Fruit fly (Drosophila melanogaster) whole organism, embryonic: Measurements from ENCODE around the gene cue.

Experiments used
- Aef1 ChIP-seq: fragments of 200-800 bp; sonication (Bioruptor generic); IDR thresholded peaks from 3 replicates; pipeline ENCODE4 v1.3.6; 2022; ENCODE audit warnings: missing biosample characterization, missing genetic modification characterization
- Blimp-1 ChIP-seq: fragments of 200-800 bp; sonication (Bioruptor generic); optimal IDR thresholded peaks from 3 replicates; lab custom pipeline; 2018; ENCODE audit warnings: missing biosample characterization, missing genetic modification characterization, mild to moderate bottlenecking, moderate library complexity, missing genetic modification reagents
- C15 ChIP-seq: fragments of 200-800 bp; sonication (Bioruptor generic); IDR thresholded peaks from 3 replicates; pipeline ENCODE4 v1.3.6; 2022; ENCODE audit warnings: missing biosample characterization, missing genetic modification characterization
- CG10431 ChIP-seq: fragments of 200-800 bp; sonication (Bioruptor generic); optimal IDR thresholded peaks from 3 replicates; lab custom pipeline; 2018; ENCODE audit warnings: missing biosample characterization, mild to moderate bottlenecking, missing genetic modification characterization
- CG10979 ChIP-seq: fragments of 200-800 bp; sonication (Bioruptor generic); optimal IDR thresholded peaks from 2 replicates; lab custom pipeline; 2018; ENCODE audit warnings: missing biosample characterization, mild to moderate bottlenecking, missing genetic modification characterization, moderate library complexity
- CG12071 ChIP-seq: fragments of 200-800 bp; sonication (Bioruptor generic); optimal IDR thresholded peaks from 3 replicates; lab custom pipeline; 2018; ENCODE audit warnings: missing biosample characterization, mild to moderate bottlenecking, missing genetic modification characterization
- CG12155 ChIP-seq: fragments of 200-800 bp; sonication (Bioruptor generic); optimal IDR thresholded peaks from 3 replicates; lab custom pipeline; 2016; ENCODE audit warnings: missing biosample characterization, missing genetic modification characterization
- CG12236 ChIP-seq: fragments of 200-800 bp; sonication (Bioruptor generic); optimal IDR thresholded peaks from 2 replicates; lab custom pipeline; 2016; ENCODE audit warnings: missing biosample characterization, missing genetic modification characterization
- CG15479 ChIP-seq: fragments of 200-800 bp; sonication (Bioruptor generic); optimal IDR thresholded peaks from 3 replicates; lab custom pipeline; 2019; ENCODE audit warnings: missing biosample characterization, mild to moderate bottlenecking, missing genetic modification characterization, moderate library complexity
- CG17802 ChIP-seq: fragments of 200-800 bp; sonication (Bioruptor generic); optimal IDR thresholded peaks from 2 replicates; lab custom pipeline; 2018; ENCODE audit warnings: missing biosample characterization, mild to moderate bottlenecking, missing genetic modification characterization, moderate library complexity
- CG18599 ChIP-seq: fragments of 200-800 bp; sonication (Bioruptor generic); optimal IDR thresholded peaks from 3 replicates; lab custom pipeline; 2017; ENCODE audit warnings: missing biosample characterization, missing genetic modification characterization, mild to moderate bottlenecking, moderate library complexity, missing genetic modification reagents
- CG31224 ChIP-seq: fragments of 200-800 bp; sonication (Bioruptor generic); IDR thresholded peaks from 2 replicates; pipeline ENCODE4 v1.3.6; 2022; ENCODE audit warnings: missing biosample characterization, missing genetic modification characterization
- CG4328 ChIP-seq: fragments of 200-800 bp; sonication (Bioruptor generic); optimal IDR thresholded peaks from 3 replicates; lab custom pipeline; 2017; ENCODE audit warnings: missing biosample characterization, missing genetic modification reagents, missing genetic modification characterization
- CG6272 ChIP-seq: fragments of 200-800 bp; sonication (Bioruptor generic); IDR thresholded peaks from 2 replicates; pipeline ENCODE4 v1.3.6; 2022; ENCODE audit warnings: missing biosample characterization, missing genetic modification characterization
- CG6683 ChIP-seq: fragments of 200-800 bp; sonication (Bioruptor generic); optimal IDR thresholded peaks from 2 replicates; lab custom pipeline; 2017; ENCODE audit warnings: missing biosample characterization, mild to moderate bottlenecking, missing genetic modification characterization, missing genetic modification reagents
- CG6854 ChIP-seq: fragments of 200-800 bp; sonication (Bioruptor generic); optimal IDR thresholded peaks from 3 replicates; lab custom pipeline; 2017; ENCODE audit warnings: missing biosample characterization, mild to moderate bottlenecking, missing genetic modification characterization
- CG7928 ChIP-seq: fragments of 200-800 bp; sonication (Bioruptor generic); optimal IDR thresholded peaks from 2 replicates; lab custom pipeline; 2017; ENCODE audit warnings: missing biosample characterization, mild to moderate bottlenecking, missing genetic modification characterization
- CG9215 ChIP-seq: fragments of 200-800 bp; sonication (Bioruptor generic); IDR thresholded peaks from 2 replicates; pipeline ENCODE4 v1.3.6; 2022; ENCODE audit warnings: missing biosample characterization, missing genetic modification characterization
- CG9437 ChIP-seq: fragments of 200-800 bp; sonication (Bioruptor generic); optimal IDR thresholded peaks from 2 replicates; lab custom pipeline; 2018; ENCODE audit warnings: missing biosample characterization, mild to moderate bottlenecking, missing genetic modification characterization
- D19A ChIP-seq: fragments of 200-800 bp; optimal IDR thresholded peaks from 3 replicates; lab custom pipeline; 2019; ENCODE audit warnings: missing biosample characterization, mild to moderate bottlenecking, missing genetic modification characterization, moderate library complexity
- Dad ChIP-seq: fragments of 200-800 bp; sonication (Bioruptor generic); optimal IDR thresholded peaks from 3 replicates; lab custom pipeline; 2016; ENCODE audit warnings: missing biosample characterization, missing genetic modification characterization
- Dip2 ChIP-seq: fragments of 200-800 bp; sonication (Bioruptor generic); IDR thresholded peaks from 2 replicates; pipeline ENCODE4 v1.3.6; 2022; ENCODE audit warnings: missing biosample characterization, missing genetic modification characterization
- Drgx ChIP-seq: fragments of 200-800 bp; sonication (Bioruptor generic); IDR thresholded peaks from 2 replicates; pipeline ENCODE4 v1.3.6; 2022; ENCODE audit warnings: missing biosample characterization, missing genetic modification characterization
- Fer2 ChIP-seq: fragments of 200-800 bp; sonication (Bioruptor generic); optimal IDR thresholded peaks from 2 replicates; lab custom pipeline; 2018; ENCODE audit warnings: missing biosample characterization, mild to moderate bottlenecking, missing genetic modification characterization, moderate library complexity
- HHEX ChIP-seq: fragments of 200-800 bp; sonication (Bioruptor generic); optimal IDR thresholded peaks from 3 replicates; lab custom pipeline; 2017; ENCODE audit warnings: missing biosample characterization, mild to moderate bottlenecking, missing genetic modification characterization, missing genetic modification reagents
- HLH3B ChIP-seq: fragments of 200-800 bp; sonication (Bioruptor generic); IDR thresholded peaks from 2 replicates; pipeline ENCODE4 v1.3.6; 2022; ENCODE audit warnings: missing biosample characterization, missing genetic modification characterization
- HLHmδ ChIP-seq: fragments of 200-800 bp; sonication (Bioruptor generic); optimal IDR thresholded peaks from 2 replicates; lab custom pipeline; 2018; ENCODE audit warnings: missing biosample characterization, mild to moderate bottlenecking, missing genetic modification characterization, moderate library complexity
- Hmr ChIP-seq: fragments of 200-800 bp; sonication (Bioruptor generic); optimal IDR thresholded peaks from 3 replicates; lab custom pipeline; 2017; ENCODE audit warnings: mild to moderate bottlenecking, missing biosample characterization, missing genetic modification reagents, missing genetic modification characterization
- Hr78 ChIP-seq, 2 experiments: fragments of 200-800 bp in 1 of 2; fragments of >200 bp in 1 of 2; sonication (Bioruptor generic) in 1 of 2; optimal IDR thresholded peaks; 2 replicates each; lab custom pipeline; 2017 to 2019; ENCODE audit warnings: missing biosample characterization in 2 of 2, missing genetic modification characterization in 2 of 2, mild to moderate bottlenecking in 1 of 2, moderate library complexity in 1 of 2
- Lim3 ChIP-seq: fragments of 200-800 bp; sonication (Bioruptor generic); IDR thresholded peaks from 2 replicates; pipeline ENCODE4 v1.3.6; 2022; ENCODE audit warnings: missing biosample characterization, missing genetic modification characterization
- Mad ChIP-seq: fragments of 200-800 bp; sonication (Bioruptor generic); optimal IDR thresholded peaks from 2 replicates; lab custom pipeline; 2016; ENCODE audit warnings: missing biosample characterization, missing genetic modification characterization
- Mrtf ChIP-seq: fragments of 200-800 bp; sonication (Bioruptor generic); IDR thresholded peaks from 3 replicates; pipeline ENCODE4 v1.3.6; 2022; ENCODE audit warnings: missing biosample characterization, missing genetic modification characterization
- NFAT ChIP-seq: fragments of 200-800 bp; sonication (Bioruptor generic); IDR thresholded peaks from 2 replicates; pipeline ENCODE4 v1.3.6; 2022; ENCODE audit warnings: missing biosample characterization, missing genetic modification characterization
- PHDP ChIP-seq: fragments of 200-800 bp; sonication (Bioruptor generic); optimal IDR thresholded peaks from 3 replicates; lab custom pipeline; 2018; ENCODE audit warnings: missing biosample characterization, mild to moderate bottlenecking, missing genetic modification characterization, moderate library complexity
- Sry-δ ChIP-seq: fragments of 200-800 bp; sonication (Bioruptor generic); optimal IDR thresholded peaks from 2 replicates; lab custom pipeline; 2016; ENCODE audit warnings: missing biosample characterization, missing genetic modification characterization
- ara ChIP-seq: fragments of 200-800 bp; sonication (Bioruptor generic); IDR thresholded peaks from 2 replicates; pipeline ENCODE4 v1.3.6; 2022; ENCODE audit warnings: missing biosample characterization, missing genetic modification characterization
- az2 ChIP-seq: fragments of 200-800 bp; sonication (Bioruptor generic); optimal IDR thresholded peaks from 3 replicates; lab custom pipeline; 2016; ENCODE audit warnings: missing biosample characterization, missing genetic modification characterization
- cg ChIP-seq: fragments of 200-800 bp; sonication (Bioruptor generic); optimal IDR thresholded peaks from 3 replicates; lab custom pipeline; 2019; ENCODE audit warnings: missing biosample characterization, mild to moderate bottlenecking, missing genetic modification characterization, moderate library complexity
- crc ChIP-seq: fragments of 200-800 bp; sonication (Bioruptor generic); optimal IDR thresholded peaks from 2 replicates; lab custom pipeline; 2016; ENCODE audit warnings: missing biosample characterization, missing genetic modification characterization
- dan ChIP-seq: fragments of 200-800 bp; sonication (Bioruptor generic); IDR thresholded peaks from 2 replicates; pipeline ENCODE4 v1.3.6; 2022; ENCODE audit warnings: missing biosample characterization, missing genetic modification characterization
- dm ChIP-seq: fragments of 200-800 bp; sonication (Bioruptor generic); optimal IDR thresholded peaks from 3 replicates; lab custom pipeline; 2016; ENCODE audit warnings: missing biosample characterization, missing genetic modification characterization
- eyg ChIP-seq: fragments of 200-800 bp; sonication (Bioruptor generic); optimal IDR thresholded peaks from 3 replicates; lab custom pipeline; 2016; ENCODE audit warnings: missing biosample characterization, missing genetic modification characterization
- fd3F ChIP-seq: fragments of 200-800 bp; sonication (Bioruptor generic); optimal IDR thresholded peaks from 2 replicates; lab custom pipeline; 2018; ENCODE audit warnings: missing biosample characterization, mild to moderate bottlenecking, missing genetic modification characterization, moderate library complexity
- fu2 ChIP-seq: fragments of 200-800 bp; sonication (Bioruptor generic); optimal IDR thresholded peaks from 2 replicates; lab custom pipeline; 2016; ENCODE audit warnings: missing biosample characterization, missing genetic modification characterization
- gce ChIP-seq: fragments of 200-800 bp; sonication (Bioruptor generic); IDR thresholded peaks from 3 replicates; pipeline ENCODE4 v1.3.6; 2022; ENCODE audit warnings: missing biosample characterization, missing genetic modification characterization
- gcm ChIP-seq: fragments of 200-800 bp; sonication (Bioruptor generic); optimal IDR thresholded peaks from 2 replicates; lab custom pipeline; 2019; ENCODE audit warnings: missing biosample characterization, mild to moderate bottlenecking, missing genetic modification characterization, moderate library complexity
- ham ChIP-seq: fragments of 200-800 bp; sonication (Bioruptor generic); IDR thresholded peaks from 2 replicates; pipeline ENCODE4 v1.3.6; 2022; ENCODE audit warnings: missing biosample characterization, missing genetic modification characterization
- her ChIP-seq: fragments of 200-800 bp; sonication (Bioruptor generic); optimal IDR thresholded peaks from 2 replicates; lab custom pipeline; 2016; ENCODE audit warnings: missing biosample characterization, missing genetic modification characterization
- ro ChIP-seq: fragments of 200-800 bp; sonication (Bioruptor generic); IDR thresholded peaks from 2 replicates; pipeline ENCODE4 v1.3.6; 2022; ENCODE audit warnings: missing biosample characterization, missing genetic modification characterization
- sob ChIP-seq: fragments of 200-800 bp; sonication (Bioruptor generic); IDR thresholded peaks from 2 replicates; pipeline ENCODE4 v1.3.6; 2022; ENCODE audit warnings: missing biosample characterization, missing genetic modification characterization
- stc ChIP-seq: fragments of 200-800 bp; sonication (Bioruptor generic); IDR thresholded peaks from 2 replicates; pipeline ENCODE4 v1.3.6; 2022; ENCODE audit warnings: missing biosample characterization, missing genetic modification characterization
- wdn ChIP-seq: fragments of 200-800 bp; sonication (Bioruptor generic); IDR thresholded peaks from 2 replicates; pipeline ENCODE4 v1.3.6; 2022; ENCODE audit warnings: missing biosample characterization, missing genetic modification characterization

The cue gene

dm6 chr3L:1464465-1464864, 52.6 kb downstream of the cue start (continued):
- TF ChIP-seq CG31224 (GFP tag; lab: Robert Waterston, UW) (0 out of 2 replicates have a peak, but pooled peaks have one; percentile 8), Dip2 (no peak), CG9437 (GFP tag; lab: Kevin White, UChicago) (peak; percentile 9), gce (0 out of 3 replicates have a peak, but pooled peaks have one; percentile 8), Sry-δ (GFP tag; lab: Kevin White, UChicago) (no peak), CG10979 (tag; lab: Kevin White, UChicago) (peak; percentile 54), CG12071 (no peak), C15 (no peak), HHEX (GFP tag; lab: Kevin White, UChicago) (no peak), crc (no peak), Dad (no peak), ara (0 out of 2 replicates have a peak, but pooled peaks have one; percentile 19), CG18599 (GFP tag; lab: Kevin White, UChicago) (peak; percentile 11), CG4328 (GFP tag; lab: Kevin White, UChicago) (no peak), wdn (no peak), CG9215 (GFP tag; lab: Robert Waterston, UW) (no peak), Hmr (no peak), CG15479 (GFP tag; lab: Kevin White, UChicago) (no peak), Fer2 (tag; lab: Kevin White, UChicago) (no peak), D19A (tag; lab: Kevin White, UChicago) (no peak), fd3F (GFP tag; lab: Kevin White, UChicago) (no peak), dm (GFP tag; lab: Kevin White, UChicago) (no peak), CG12155 (GFP tag; lab: Kevin White, UChicago) (peak; percentile 0), CG7928 (no peak), Aef1 (GFP tag; lab: Robert Waterston, UW) (no peak), Blimp-1 (GFP tag; lab: Kevin White, UChicago) (peak; percentile 38), Hr78 (GFP tag; optimal IDR thresholded peaks at IDR 0.05; lab: Kevin White, UChicago) (no peak), ham (GFP tag; lab: Robert Waterston, UW) (no peak), Mrtf (GFP tag; lab: Robert Waterston, UW) (no peak), NFAT (GFP tag; lab: Robert Waterston, UW) (no peak), az2 (GFP tag; lab: Kevin White, UChicago) (peak; percentile 30), stc (GFP tag; lab: Robert Waterston, UW) (no peak), CG10431 (GFP tag; lab: Kevin White, UChicago) (no peak), her (GFP tag; lab: Kevin White, UChicago) (no peak), CG6272 (GFP tag; lab: Robert Waterston, UW) (no peak), cg (GFP tag; lab: Kevin White, UChicago) (no peak), HLH3B (GFP tag; lab: Robert Waterston, UW) (no peak), Drgx (peak; percentile 57; the same call in 1 of the 2 replicates), CG17802 (no peak), PHDP (peak; percentile 30), CG12236 (GFP tag; lab: Kevin White, UChicago) (no peak), Mad (GFP tag; lab: Kevin White, UChicago) (no peak), CG6854 (no peak), CG6683 (no peak), gcm (GFP tag; lab: Kevin White, UChicago) (peak; percentile 10), fu2 (GFP tag; lab: Kevin White, UChicago) (no peak), Lim3 (GFP tag; lab: Robert Waterston, UW) (no peak), HLHmδ (no peak), dan (no peak), sob (GFP tag; lab: Robert Waterston, UW) (peak; percentile 34; the same call in 1 of the 2 replicates), ro (GFP tag; lab: Robert Waterston, UW) (no peak), eyg (GFP tag; lab: Kevin White, UChicago) (no peak)
